Fruit fly (Drosophila melanogaster) whole organism, pupa: ENCODE results near the gene CG32829.
A peak's percentile ranks its signal among the peaks of the same experiment; 100 is the strongest.

Experiments used
- CG10348 ChIP-seq: fragments of 200-800 bp; sonication (Bioruptor generic); IDR thresholded peaks from 2 replicates; pipeline ENCODE4 v1.3.6; 2022; ENCODE audit warnings: missing biosample characterization, missing genetic modification characterization
- CG13204 ChIP-seq: fragments of 200-800 bp; sonication (Bioruptor generic); optimal IDR thresholded peaks from 2 replicates; lab custom pipeline; 2018; ENCODE audit warnings: missing biosample characterization, mild to moderate bottlenecking, missing genetic modification characterization, moderate library complexity
- CG9948 ChIP-seq: fragments of 200-800 bp; sonication (Bioruptor generic); optimal IDR thresholded peaks from 2 replicates; lab custom pipeline; 2018; ENCODE audit warnings: missing biosample characterization, mild to moderate bottlenecking, missing genetic modification characterization, moderate library complexity
- D1 ChIP-seq: fragments of 200-800 bp; sonication (Bioruptor generic); optimal IDR thresholded peaks from 2 replicates; lab custom pipeline; 2018; ENCODE audit warnings: missing biosample characterization, mild to moderate bottlenecking, missing genetic modification characterization, moderate library complexity
- EcR ChIP-seq: fragments of 200-800 bp; sonication (Bioruptor generic); optimal IDR thresholded peaks from 3 replicates; lab custom pipeline; 2019; ENCODE audit warnings: missing biosample characterization, missing genetic modification characterization, mild to moderate bottlenecking, moderate library complexity, missing genetic modification reagents
- Ets98B ChIP-seq: fragments of 200-800 bp; sonication (Bioruptor generic); IDR thresholded peaks from 2 replicates; pipeline ENCODE4 v1.3.6; 2022; ENCODE audit warnings: missing biosample characterization, missing genetic modification characterization
- Pif1B ChIP-seq: fragments of 200-800 bp; sonication (Bioruptor generic); optimal IDR thresholded peaks from 3 replicates; lab custom pipeline; 2016; ENCODE audit warnings: missing biosample characterization, missing genetic modification characterization
- Snoo ChIP-seq: fragments of 200-800 bp; sonication (Bioruptor generic); optimal IDR thresholded peaks from 3 replicates; lab custom pipeline; 2017; ENCODE audit warnings: missing biosample characterization, mild to moderate bottlenecking, missing genetic modification characterization, inconsistent platforms
- fd96Ca ChIP-seq: fragments of 200-800 bp; sonication (Bioruptor generic); IDR thresholded peaks from 3 replicates; pipeline ENCODE4 v1.3.6; 2022; ENCODE audit warnings: missing biosample characterization, missing genetic modification characterization
- rn ChIP-seq: fragments of 200-800 bp; sonication (Bioruptor generic); IDR thresholded peaks from 2 replicates; pipeline ENCODE4 v1.3.6; 2022; ENCODE audit warnings: missing biosample characterization, missing genetic modification characterization

dm6 chr2L:6922091-6922753 is 6.0 kb upstream of the CG32829 start:
- TF ChIP-seq fd96Ca: no peak
- no peak for TF ChIP-seq CG13204 (GFP tag; lab: Kevin White, UChicago)
- no peak; the same call in 1 of the 2 replicates for TF ChIP-seq rn
- no peak for TF ChIP-seq CG10348 (GFP tag; lab: Robert Waterston, UW)
- peak; percentile 87 for TF ChIP-seq Pif1B
- TF ChIP-seq CG9948 (tag; lab: Kevin White, UChicago): peak; percentile 80
- TF ChIP-seq EcR (GFP tag; lab: Kevin White, UChicago): peak; percentile 81
- peak; percentile 49 for TF ChIP-seq Snoo (tag; lab: Kevin White, UChicago)
- TF ChIP-seq D1: no peak
- peak; percentile 90 for TF ChIP-seq Ets98B
